Worm (Caenorhabditis elegans) whole organism, L4 larva: ENCODE data around the gene C35B1.2.

Experiments used
- attf-4 ChIP-seq: sonication (generic microtip); optimal IDR thresholded peaks from 3 replicates; lab custom pipeline; 2017; ENCODE audit warnings: missing biosample characterization, missing genetic modification characterization
- ceh-82 ChIP-seq: sonication (generic microtip); optimal IDR thresholded peaks from 2 replicates; lab custom pipeline; 2017; ENCODE audit warnings: missing biosample characterization, missing genetic modification characterization
- dmd-8 ChIP-seq: fragments of 200-800 bp; sonication (Bioruptor generic); IDR thresholded peaks from 2 replicates; pipeline ENCODE4 v1.3.6; 2022; ENCODE audit warnings: missing genetic modification characterization, missing compliant biosample characterization
- dmd-9 ChIP-seq: fragments of 200-800 bp; sonication (Bioruptor generic); IDR thresholded peaks from 2 replicates; pipeline ENCODE4 v1.3.6; 2022; ENCODE audit warnings: missing genetic modification reagents, missing genetic modification characterization, missing compliant biosample characterization
- nhr-25 ChIP-seq: sonication (generic microtip); optimal IDR thresholded peaks from 2 replicates; lab custom pipeline; 2017; ENCODE audit warnings: missing genetic modification characterization, mild to moderate bottlenecking, missing compliant biosample characterization, antibody characterized with exemption, moderate library complexity, borderline replicate concordance; ENCODE audit not compliant: insufficient read depth
- skn-1 ChIP-seq: fragments of 150-350 bp; optimal IDR thresholded peaks from 2 replicates; lab custom pipeline; 2014; ENCODE audit warnings: missing biosample characterization, missing genetic modification characterization

ce11 chrIV:4150138-4150537 is 64.1 kb downstream of the C35B1.2 start:
- TF ChIP-seq dmd-8 = no peak
- TF ChIP-seq nhr-25 = no peak
- TF ChIP-seq ceh-82 (tag; lab: Kevin White, UChicago) = no peak
- TF ChIP-seq attf-4 (tag; lab: Kevin White, UChicago) = no peak
- no peak for TF ChIP-seq skn-1 (tag; lab: Kevin White, UChicago)
- TF ChIP-seq dmd-9 (GFP tag; lab: Robert Waterston, UW) = no peak
